Fruit fly (Drosophila melanogaster) whole organism, embryonic: ENCODE measurements around the gene CG11999.
A peak's percentile ranks its signal among the peaks of the same experiment; 100 is the strongest.

Source experiments
- BEAF-32 ChIP-seq: fragments of 200-800 bp; sonication (Bioruptor generic); optimal IDR thresholded peaks from 3 replicates; lab custom pipeline; 2017; ENCODE audit warnings: missing biosample characterization, missing genetic modification characterization, mild to moderate bottlenecking, moderate library complexity, missing genetic modification reagents
- CG10431 ChIP-seq: fragments of 200-800 bp; sonication (Bioruptor generic); optimal IDR thresholded peaks from 3 replicates; lab custom pipeline; 2018; ENCODE audit warnings: missing biosample characterization, mild to moderate bottlenecking, missing genetic modification characterization
- CG12391 ChIP-seq: fragments of 200-800 bp; sonication (Bioruptor generic); optimal IDR thresholded peaks from 3 replicates; lab custom pipeline; 2018; ENCODE audit warnings: missing biosample characterization, mild to moderate bottlenecking, missing genetic modification characterization, moderate library complexity
- CG12659 ChIP-seq: fragments of 200-800 bp; sonication (Bioruptor generic); optimal IDR thresholded peaks from 3 replicates; lab custom pipeline; 2017; ENCODE audit warnings: mild to moderate bottlenecking, missing biosample characterization, missing genetic modification reagents, missing genetic modification characterization
- CG13296 ChIP-seq: fragments of 200-800 bp; sonication (Bioruptor generic); optimal IDR thresholded peaks from 3 replicates; lab custom pipeline; 2018; ENCODE audit warnings: missing biosample characterization, mild to moderate bottlenecking, missing genetic modification characterization
- CG15601 ChIP-seq: fragments of 200-800 bp; sonication (Bioruptor generic); optimal IDR thresholded peaks from 3 replicates; lab custom pipeline; 2019; ENCODE audit warnings: missing biosample characterization, mild to moderate bottlenecking, missing genetic modification characterization, moderate library complexity
- CG18262 ChIP-seq: fragments of 200-800 bp; optimal IDR thresholded peaks from 3 replicates; lab custom pipeline; 2019; ENCODE audit warnings: missing biosample characterization, mild to moderate bottlenecking, missing genetic modification characterization, moderate library complexity
- CG2199 ChIP-seq: fragments of 200-800 bp; sonication (Bioruptor generic); IDR thresholded peaks from 3 replicates; pipeline ENCODE4 v1.3.6; 2022; ENCODE audit warnings: missing biosample characterization, missing genetic modification characterization
- CG30020 ChIP-seq: fragments of 200-800 bp; optimal IDR thresholded peaks from 2 replicates; lab custom pipeline; 2019; ENCODE audit warnings: missing biosample characterization, mild to moderate bottlenecking, missing genetic modification characterization, moderate library complexity
- CG3065 ChIP-seq: fragments of 200-800 bp; sonication (Bioruptor generic); optimal IDR thresholded peaks from 2 replicates; lab custom pipeline; 2016; ENCODE audit warnings: missing biosample characterization, missing genetic modification characterization
- CG3281 ChIP-seq: fragments of 200-800 bp; sonication (Bioruptor generic); optimal IDR thresholded peaks from 3 replicates; lab custom pipeline; 2017; ENCODE audit warnings: missing biosample characterization, mild to moderate bottlenecking, missing genetic modification characterization
- CG3407 ChIP-seq: fragments of 200-800 bp; sonication (Bioruptor generic); optimal IDR thresholded peaks from 2 replicates; lab custom pipeline; 2018; ENCODE audit warnings: missing biosample characterization, mild to moderate bottlenecking, missing genetic modification characterization
- CG4617 ChIP-seq: fragments of 200-800 bp; sonication (Bioruptor generic); optimal IDR thresholded peaks from 3 replicates; lab custom pipeline; 2016; ENCODE audit warnings: missing biosample characterization, missing genetic modification characterization, borderline replicate concordance
- CG6791 ChIP-seq: fragments of 200-800 bp; sonication (Bioruptor generic); IDR thresholded peaks from 3 replicates; pipeline ENCODE4 v1.3.6; 2022; ENCODE audit warnings: missing biosample characterization, missing genetic modification characterization; ENCODE audit not compliant: partially characterized antibody
- CG7271 ChIP-seq: fragments of 200-800 bp; sonication (Bioruptor generic); optimal IDR thresholded peaks from 2 replicates; lab custom pipeline; 2018; ENCODE audit warnings: missing biosample characterization, mild to moderate bottlenecking, missing genetic modification characterization, moderate library complexity
- CG7928 ChIP-seq: fragments of 200-800 bp; sonication (Bioruptor generic); optimal IDR thresholded peaks from 2 replicates; lab custom pipeline; 2017; ENCODE audit warnings: missing biosample characterization, mild to moderate bottlenecking, missing genetic modification characterization
- CTCF ChIP-seq: fragments of 200-800 bp; sonication (Bioruptor generic); optimal IDR thresholded peaks from 2 replicates; lab custom pipeline; 2017; ENCODE audit warnings: missing biosample characterization, mild to moderate bottlenecking, missing genetic modification characterization, moderate library complexity
- CoRest ChIP-seq: fragments of 200-800 bp; sonication (Bioruptor generic); optimal IDR thresholded peaks from 3 replicates; lab custom pipeline; 2018; ENCODE audit warnings: missing biosample characterization, mild to moderate bottlenecking, missing genetic modification characterization, moderate library complexity
- Dp ChIP-seq: fragments of 200-800 bp; sonication (Bioruptor generic); optimal IDR thresholded peaks from 2 replicates; lab custom pipeline; 2018; ENCODE audit warnings: missing biosample characterization, mild to moderate bottlenecking, missing genetic modification characterization, moderate library complexity
- Drgx ChIP-seq: fragments of 200-800 bp; sonication (Bioruptor generic); IDR thresholded peaks from 2 replicates; pipeline ENCODE4 v1.3.6; 2022; ENCODE audit warnings: missing biosample characterization, missing genetic modification characterization
- Fer3 ChIP-seq: fragments of 200-800 bp; sonication (Bioruptor generic); optimal IDR thresholded peaks from 2 replicates; lab custom pipeline; 2018; ENCODE audit warnings: missing biosample characterization, mild to moderate bottlenecking, missing genetic modification characterization, moderate library complexity
- HmgZ ChIP-seq: fragments of 200-800 bp; sonication (Bioruptor generic); optimal IDR thresholded peaks from 2 replicates; lab custom pipeline; 2018; ENCODE audit warnings: missing biosample characterization, mild to moderate bottlenecking, missing genetic modification characterization
- Hr3 ChIP-seq: fragments of 200-800 bp; sonication (Bioruptor generic); optimal IDR thresholded peaks from 3 replicates; lab custom pipeline; 2016; ENCODE audit warnings: missing biosample characterization, missing genetic modification characterization
- Lhr ChIP-seq: fragments of 200-800 bp; sonication (Bioruptor generic); optimal IDR thresholded peaks from 3 replicates; lab custom pipeline; 2017; ENCODE audit warnings: mild to moderate bottlenecking, missing biosample characterization, missing genetic modification reagents, missing genetic modification characterization
- MBD-R2 ChIP-seq: fragments of 200-800 bp; sonication (Bioruptor generic); IDR thresholded peaks from 2 replicates; pipeline ENCODE4 v1.3.6; 2022; ENCODE audit warnings: missing biosample characterization, missing genetic modification characterization
- Meics ChIP-seq: fragments of 200-800 bp; sonication (Bioruptor generic); optimal IDR thresholded peaks from 2 replicates; lab custom pipeline; 2017; ENCODE audit warnings: missing biosample characterization, mild to moderate bottlenecking, missing genetic modification characterization
- Nf-YA ChIP-seq: fragments of 200-800 bp; sonication (Bioruptor generic); IDR thresholded peaks from 2 replicates; pipeline ENCODE4 v1.3.6; 2022; ENCODE audit warnings: missing biosample characterization, missing genetic modification characterization
- NfI ChIP-seq: fragments of 200-800 bp; sonication (Bioruptor generic); optimal IDR thresholded peaks from 3 replicates; lab custom pipeline; 2018; ENCODE audit warnings: missing biosample characterization, mild to moderate bottlenecking, missing genetic modification characterization, moderate library complexity
- PHDP ChIP-seq: fragments of 200-800 bp; sonication (Bioruptor generic); optimal IDR thresholded peaks from 3 replicates; lab custom pipeline; 2018; ENCODE audit warnings: missing biosample characterization, mild to moderate bottlenecking, missing genetic modification characterization, moderate library complexity
- Rfx ChIP-seq: fragments of 200-800 bp; sonication (Bioruptor generic); IDR thresholded peaks from 2 replicates; pipeline ENCODE4 v1.3.6; 2022; ENCODE audit warnings: missing biosample characterization, missing genetic modification characterization
- Scr ChIP-seq: fragments of 200-800 bp; sonication (Bioruptor generic); IDR thresholded peaks from 2 replicates; pipeline ENCODE4 v1.3.6; 2022; ENCODE audit warnings: missing biosample characterization, missing genetic modification characterization; ENCODE audit not compliant: partially characterized antibody
- Sin3A ChIP-seq: fragments of >200 bp; optimal IDR thresholded peaks from 2 replicates; lab custom pipeline; 2018
- amos ChIP-seq: fragments of 200-800 bp; sonication (Bioruptor generic); IDR thresholded peaks from 2 replicates; pipeline ENCODE4 v1.3.6; 2022; ENCODE audit warnings: missing biosample characterization, missing genetic modification characterization; ENCODE audit not compliant: partially characterized antibody
- bbx ChIP-seq: fragments of 200-800 bp; sonication (Bioruptor generic); IDR thresholded peaks from 2 replicates; pipeline ENCODE4 v1.3.6; 2022; ENCODE audit warnings: missing biosample characterization, missing genetic modification characterization; ENCODE audit not compliant: partially characterized antibody
- bcd ChIP-seq: fragments of 200-800 bp; sonication (Bioruptor generic); optimal IDR thresholded peaks from 2 replicates; lab custom pipeline; 2017; ENCODE audit warnings: missing biosample characterization, mild to moderate bottlenecking, missing genetic modification characterization
- caup ChIP-seq: fragments of 200-800 bp; sonication (Bioruptor generic); optimal IDR thresholded peaks from 3 replicates; lab custom pipeline; 2017; ENCODE audit warnings: missing biosample characterization, mild to moderate bottlenecking, missing genetic modification characterization, moderate library complexity; ENCODE audit not compliant: severe bottlenecking
- crol ChIP-seq: fragments of 200-800 bp; sonication (Bioruptor generic); IDR thresholded peaks from 2 replicates; pipeline ENCODE4 v1.3.6; 2022; ENCODE audit warnings: missing biosample characterization, missing genetic modification characterization
- crp ChIP-seq, 2 experiments: fragments of 200-800 bp; sonication (Bioruptor generic); optimal IDR thresholded peaks; 2 replicates in 1 of 2; 3 replicates in 1 of 2; lab custom pipeline; 2017; ENCODE audit warnings: missing biosample characterization in 2 of 2, missing genetic modification characterization in 2 of 2, mild to moderate bottlenecking in 1 of 2, moderate library complexity in 1 of 2
- ewg ChIP-seq: fragments of 200-800 bp; sonication (Bioruptor generic); optimal IDR thresholded peaks from 3 replicates; lab custom pipeline; 2017; ENCODE audit warnings: mild to moderate bottlenecking, missing biosample characterization, missing genetic modification reagents, missing genetic modification characterization
- inv ChIP-seq: fragments of 200-800 bp; sonication (Bioruptor generic); IDR thresholded peaks from 2 replicates; pipeline ENCODE4 v1.3.6; 2022; ENCODE audit warnings: missing biosample characterization, missing genetic modification characterization; ENCODE audit not compliant: partially characterized antibody
- knrl ChIP-seq: fragments of 200-800 bp; sonication (Bioruptor generic); IDR thresholded peaks from 3 replicates; pipeline ENCODE4 v1.3.6; 2022; ENCODE audit warnings: missing biosample characterization, missing genetic modification characterization; ENCODE audit not compliant: partially characterized antibody
- lmd ChIP-seq: fragments of 200-800 bp; sonication (Bioruptor generic); IDR thresholded peaks from 2 replicates; pipeline ENCODE4 v1.3.6; 2022; ENCODE audit warnings: missing biosample characterization, missing genetic modification characterization
- phol ChIP-seq: fragments of 200-800 bp; sonication (Bioruptor generic); optimal IDR thresholded peaks from 3 replicates; lab custom pipeline; 2018; ENCODE audit warnings: missing biosample characterization, mild to moderate bottlenecking, missing genetic modification characterization, moderate library complexity
- pzg ChIP-seq: fragments of 200-800 bp; sonication (Bioruptor generic); optimal IDR thresholded peaks from 3 replicates; lab custom pipeline; 2018; ENCODE audit warnings: missing biosample characterization, mild to moderate bottlenecking, missing genetic modification characterization, moderate library complexity
- stwl ChIP-seq: fragments of 200-800 bp; sonication (Bioruptor generic); optimal IDR thresholded peaks from 3 replicates; lab custom pipeline; 2018; ENCODE audit warnings: missing biosample characterization, mild to moderate bottlenecking, missing genetic modification characterization, moderate library complexity
- yki ChIP-seq: fragments of >200 bp; optimal IDR thresholded peaks from 3 replicates; lab custom pipeline; 2018
- zen ChIP-seq: fragments of 200-800 bp; sonication (Bioruptor generic); optimal IDR thresholded peaks from 3 replicates; lab custom pipeline; 2018; ENCODE audit warnings: missing biosample characterization, mild to moderate bottlenecking, missing genetic modification characterization, moderate library complexity
- zen2 ChIP-seq: fragments of 200-800 bp; sonication (Bioruptor generic); IDR thresholded peaks from 3 replicates; pipeline ENCODE4 v1.3.6; 2022; ENCODE audit warnings: missing biosample characterization, missing genetic modification characterization; ENCODE audit not compliant: partially characterized antibody

The CG11999 gene

DNA sequence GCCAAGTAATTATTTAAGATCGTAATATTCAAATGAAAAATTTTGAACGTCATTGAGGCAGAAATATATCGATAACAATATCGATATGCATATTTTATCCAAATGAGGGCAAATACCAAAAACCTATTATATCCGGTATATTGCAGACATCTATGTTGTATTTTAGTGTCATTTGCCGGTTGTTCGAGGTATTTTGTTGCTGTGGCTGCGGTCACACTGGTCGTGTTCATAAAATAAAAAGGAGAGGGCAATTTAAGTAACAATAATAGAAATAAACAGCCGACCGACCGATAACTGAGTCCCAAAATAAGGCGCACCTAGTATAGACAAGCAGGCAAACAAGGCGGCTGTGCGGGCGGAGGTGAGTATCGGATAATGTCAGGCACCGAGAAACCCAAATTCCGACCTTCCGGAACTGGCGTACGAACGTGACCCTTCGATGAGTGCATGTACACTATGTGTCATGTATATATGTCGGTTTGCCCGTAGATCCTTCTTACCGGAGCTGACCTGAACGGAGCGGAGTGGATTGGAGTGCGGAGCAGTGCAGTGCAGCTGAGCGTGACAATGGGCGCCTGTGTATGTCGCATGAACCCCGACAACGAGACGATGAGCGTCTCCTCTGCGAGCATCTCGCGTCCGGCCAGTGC, 39.3 kb upstream of the CG11999 start, which contains the start of gene CG1172 (continued):
- TF ChIP-seq inv (GFP tag; lab: Robert Waterston, UW) (peak; percentile 48; the same call in 1 of the 2 replicates), caup (GFP tag; lab: Kevin White, UChicago) (peak; percentile 32), HmgZ (tag; lab: Kevin White, UChicago) (peak; percentile 63), bbx (GFP tag; lab: Robert Waterston, UW) (peak; percentile 73), Meics (GFP tag; lab: Kevin White, UChicago) (peak; percentile 5), lmd (GFP tag; lab: Robert Waterston, UW) (no peak), Sin3A (lab: Kevin White, UChicago) (peak; percentile 12), CG4617 (peak; percentile 86), pzg (peak; percentile 88), CG2199 (no peak), Drgx (no peak), Fer3 (tag; lab: Kevin White, UChicago) (peak; percentile 33), CG3407 (GFP tag; lab: Kevin White, UChicago) (no peak), amos (peak; percentile 73), zen2 (GFP tag; lab: Robert Waterston, UW) (peak; percentile 60; the same call in 2 of the 3 replicates), Dp (GFP tag; lab: Kevin White, UChicago) (peak; percentile 81), bcd (peak; percentile 26), crol (GFP tag; lab: Robert Waterston, UW) (no peak), CG30020 (tag; lab: Kevin White, UChicago) (peak; percentile 53), CG10431 (GFP tag; lab: Kevin White, UChicago) (peak; percentile 27), CG12659 (GFP tag; lab: Kevin White, UChicago) (peak; percentile 76), CG7271 (tag; lab: Kevin White, UChicago) (peak; percentile 46), CG3281 (peak; percentile 21), ewg (peak; percentile 37), crp (GFP tag; optimal IDR thresholded peaks at IDR 0.05; lab: Kevin White, UChicago) (peak in 1 of 2 experiments; percentile 21), PHDP (tag; lab: Kevin White, UChicago) (peak; percentile 61), NfI (peak; percentile 17), knrl (GFP tag; lab: Robert Waterston, UW) (peak; percentile 71), CG12391 (tag; lab: Kevin White, UChicago) (no peak), stwl (tag; lab: Kevin White, UChicago) (peak; percentile 96), CG7928 (no peak), CG18262 (tag; lab: Kevin White, UChicago) (no peak), CTCF (GFP tag; lab: Kevin White, UChicago) (peak; percentile 7), CG13296 (GFP tag; lab: Kevin White, UChicago) (no peak), CG3065 (GFP tag; lab: Kevin White, UChicago) (no peak), MBD-R2 (peak; percentile 59), Hr3 (GFP tag; lab: Kevin White, UChicago) (peak; percentile 43), CG15601 (peak; percentile 41), Rfx (GFP tag; lab: Robert Waterston, UW) (peak; percentile 11; the same call in 1 of the 2 replicates), CG6791 (GFP tag; lab: Robert Waterston, UW) (peak; percentile 74), Nf-YA (GFP tag; lab: Robert Waterston, UW) (no peak), Scr (peak; percentile 79), yki (lab: Kevin White, UChicago) (no peak), CoRest (tag; lab: Kevin White, UChicago) (peak; percentile 28), zen (tag; lab: Kevin White, UChicago) (peak; percentile 44), BEAF-32 (GFP tag; lab: Kevin White, UChicago) (peak; percentile 81), Lhr (GFP tag; lab: Kevin White, UChicago) (peak; percentile 78), phol (tag; lab: Kevin White, UChicago) (peak; percentile 59)
